Fruit fly (Drosophila melanogaster): Measurements from ENCODE around the gene sev.

The sev gene

DNA sequence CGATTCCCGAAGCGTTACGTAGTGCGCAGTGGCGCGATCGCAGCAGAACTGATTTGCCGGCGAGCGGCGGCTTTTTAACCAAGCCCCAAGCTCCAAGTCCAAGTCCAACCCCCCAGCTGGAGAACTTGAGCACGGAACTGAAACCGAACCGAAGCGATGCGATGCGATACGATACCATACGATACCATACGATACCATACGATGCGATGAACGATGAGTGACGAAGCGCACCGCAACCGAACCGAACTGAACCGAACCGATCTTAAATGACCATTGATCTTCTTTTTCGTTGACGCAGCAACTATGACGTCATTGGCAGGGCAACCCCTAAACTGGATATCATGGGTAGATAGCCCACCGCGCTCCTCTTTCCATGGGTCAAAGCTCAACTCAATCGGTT, at the start of gene sev:
sev (minus strand) TSS at position 50 of the 400 bp plus-strand sequence.
- TF ChIP-seq CG3407 (GFP tag; optimal IDR thresholded peaks at IDR 0.05) (no peak), CG15514 (GFP tag; optimal IDR thresholded peaks at IDR 0.05) (peak; percentile 36), Med (GFP tag) (peak; percentile 16), Deaf1 (tag; optimal IDR thresholded peaks at IDR 0.05) (peak; percentile 78), BEAF-32 (GFP tag; optimal IDR thresholded peaks at IDR 0.05) (peak; percentile 23), CG15696 (tag; optimal IDR thresholded peaks at IDR 0.05) (no peak), nom (GFP tag; optimal IDR thresholded peaks at IDR 0.05) (no peak), Meics (GFP tag; optimal IDR thresholded peaks at IDR 0.05) (peak; percentile 75), peb (GFP tag; IDR thresholded peaks at IDR 0.05) (no peak)

DNA sequence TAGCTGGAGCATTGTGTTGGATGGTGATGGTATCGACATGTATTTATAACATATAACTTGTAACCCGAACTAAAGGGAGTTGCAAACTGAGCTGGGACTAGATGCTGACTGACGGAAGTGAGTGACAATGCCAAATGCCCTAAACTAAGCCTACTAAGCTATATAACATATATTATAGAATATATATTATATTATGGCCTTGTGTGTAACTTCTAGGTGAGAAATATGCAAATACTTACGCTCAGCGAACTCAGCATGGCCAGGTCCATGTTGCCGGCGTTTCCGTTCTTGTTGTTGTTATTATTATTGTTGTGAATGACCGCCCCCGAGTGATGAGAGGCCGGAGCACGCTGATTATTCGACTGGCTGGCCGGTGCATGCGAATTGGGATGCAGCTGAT, 46.2 kb upstream of the sev start, which contains the start of gene CG44385:
CG44385 (minus strand) TSS at position 101 of the 400 bp plus-strand sequence.
- no peak for TF ChIP-seq vnd (GFP tag; IDR thresholded peaks at IDR 0.05; ENCODE audit: partially characterized antibody)
- no peak for TF ChIP-seq CG6813 (GFP tag; optimal IDR thresholded peaks at IDR 0.05)
- no peak for TF ChIP-seq gcm (GFP tag; optimal IDR thresholded peaks at IDR 0.05)
- TF ChIP-seq Bteb2 (GFP tag; optimal IDR thresholded peaks at IDR 0.05): no peak

DNA sequence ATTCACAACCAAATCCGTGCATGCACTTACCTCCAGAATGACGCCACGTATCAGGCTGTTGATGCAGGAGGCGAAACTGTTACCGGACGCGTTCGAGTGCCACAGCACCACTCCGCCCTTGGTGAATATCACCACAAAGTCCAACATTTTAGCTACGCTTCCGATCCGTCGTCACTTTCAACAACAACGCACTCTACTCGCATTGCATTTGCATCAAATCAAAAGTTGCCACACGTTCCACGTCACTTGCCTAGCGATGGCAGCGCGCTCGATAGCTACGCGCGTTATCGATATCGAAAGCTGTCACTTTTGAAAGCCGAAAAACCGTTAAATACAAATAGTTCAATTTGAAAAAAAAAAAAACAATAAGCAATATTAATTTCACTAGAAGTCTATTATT, 42.7 kb upstream of the sev start, which contains the start of gene SrpRalpha:
SrpRalpha (minus strand) TSS at position 260 of the 400 bp plus-strand sequence.
- TF ChIP-seq dati (GFP tag; IDR thresholded peaks at IDR 0.05): no peak
- no peak for TF ChIP-seq pnt (GFP tag; optimal IDR thresholded peaks at IDR 0.05)
- TF ChIP-seq CG16815 (GFP tag; optimal IDR thresholded peaks at IDR 0.05): no peak
- TF ChIP-seq Side (GFP tag; optimal IDR thresholded peaks at IDR 0.05): no peak
- TF ChIP-seq E2f2 (GFP tag; IDR thresholded peaks at IDR 0.05): peak; percentile 74
- 0 out of 3 replicates have a peak, but pooled peaks have one; percentile 24 for TF ChIP-seq so (GFP tag; IDR thresholded peaks at IDR 0.05)
- no peak for TF ChIP-seq CG31388 (GFP tag; optimal IDR thresholded peaks at IDR 0.05)
- peak; percentile 14 for TF ChIP-seq CG17359 (tag; optimal IDR thresholded peaks at IDR 0.05)
- TF ChIP-seq CkIIα-i1 (GFP tag; IDR thresholded peaks at IDR 0.05): no peak
- TF ChIP-seq Ravus (GFP tag; IDR thresholded peaks at IDR 0.05): no peak
- no peak for TF ChIP-seq bsh (GFP tag; optimal IDR thresholded peaks at IDR 0.05)
- TF ChIP-seq Dp (GFP tag; optimal IDR thresholded peaks at IDR 0.05): peak; percentile 63
- TF ChIP-seq CG18011 (GFP tag; optimal IDR thresholded peaks at IDR 0.05): no peak
- no peak for TF ChIP-seq aop (GFP tag; IDR thresholded peaks at IDR 0.05)
- TF ChIP-seq CG13287 (GFP tag; IDR thresholded peaks at IDR 0.05; ENCODE audit: partially characterized antibody): peak; percentile 55
- TF ChIP-seq amos (GFP tag; IDR thresholded peaks at IDR 0.05; ENCODE audit: partially characterized antibody): peak; percentile 28; the same call in 1 of the 2 replicates
- TF ChIP-seq CG17612 (GFP tag; IDR thresholded peaks at IDR 0.05): no peak
- peak; percentile 93 for TF ChIP-seq Myb (GFP tag; optimal IDR thresholded peaks at IDR 0.05)
- TF ChIP-seq CG3407 (GFP tag; optimal IDR thresholded peaks at IDR 0.05): no peak
- TF ChIP-seq BEAF-32 (GFP tag; optimal IDR thresholded peaks at IDR 0.05): peak; percentile 46
- TF ChIP-seq sisA (GFP tag; IDR thresholded peaks at IDR 0.05): no peak
- no peak for TF ChIP-seq CG8359 (GFP tag; optimal IDR thresholded peaks at IDR 0.05; ENCODE audit: borderline replicate concordance)
- no peak for TF ChIP-seq CG4707 (GFP tag; optimal IDR thresholded peaks at IDR 0.05)
- TF ChIP-seq Bgb (GFP tag; IDR thresholded peaks at IDR 0.05; ENCODE audit: partially characterized antibody): peak; percentile 13; the same call in 1 of the 2 replicates
- TF ChIP-seq Oli (tag; optimal IDR thresholded peaks at IDR 0.05): no peak
- no peak for TF ChIP-seq emc (GFP tag; optimal IDR thresholded peaks at IDR 0.05)
- peak; percentile 57 for TF ChIP-seq MBD-R2 (GFP tag; IDR thresholded peaks at IDR 0.05)
- no peak for TF ChIP-seq sens-2 (GFP tag; IDR thresholded peaks at IDR 0.05)
- no peak for TF ChIP-seq dysf (GFP tag; IDR thresholded peaks at IDR 0.05)
- no peak for TF ChIP-seq NC2β (GFP tag; optimal IDR thresholded peaks at IDR 0.05)
- TF ChIP-seq sna (GFP tag; IDR thresholded peaks at IDR 0.05; ENCODE audit: partially characterized antibody): 0 out of 2 replicates have a peak, but pooled peaks have one; percentile 16
- TF ChIP-seq Ssrp (tag; optimal IDR thresholded peaks at IDR 0.05): no peak
- TF ChIP-seq Mad (GFP tag; optimal IDR thresholded peaks at IDR 0.05): no peak
- no peak for TF ChIP-seq CG13894 (tag; optimal IDR thresholded peaks at IDR 0.05)
- peak; percentile 60 for TF ChIP-seq sens (GFP tag)
- TF ChIP-seq onecut (GFP tag; IDR thresholded peaks at IDR 0.05): no peak
